Worm (Caenorhabditis elegans) whole organism, L3 larva: ENCODE measurements around the gene R10E4.1.

Experiments
- ZK546.5 ChIP-seq: sonication (generic microtip); optimal IDR thresholded peaks from 2 replicates; lab custom pipeline; 2017; ENCODE audit warnings: missing biosample characterization, missing genetic modification characterization
- aly-2 ChIP-seq: fragments of 150-350 bp; optimal IDR thresholded peaks from 2 replicates; lab custom pipeline; 2014; ENCODE audit warnings: missing biosample characterization, missing genetic modification characterization
- ceh-16 ChIP-seq: sonication (generic microtip); optimal IDR thresholded peaks from 2 replicates; lab custom pipeline; 2017; ENCODE audit warnings: missing biosample characterization, missing genetic modification characterization
- ceh-28 ChIP-seq: fragments of 150-350 bp; optimal IDR thresholded peaks from 2 replicates; lab custom pipeline; 2014; ENCODE audit warnings: missing biosample characterization, missing genetic modification reagents, missing genetic modification characterization
- ceh-82 ChIP-seq: fragments of 150-350 bp; optimal IDR thresholded peaks from 2 replicates; lab custom pipeline; 2014; ENCODE audit warnings: missing biosample characterization, missing genetic modification characterization
- ceh-9 ChIP-seq: sonication (generic microtip); optimal IDR thresholded peaks from 2 replicates; lab custom pipeline; 2018; ENCODE audit warnings: missing biosample characterization, missing genetic modification characterization
- egl-27 ChIP-seq: sonication (generic microtip); optimal IDR thresholded peaks from 4 replicates; lab custom pipeline; 2017; ENCODE audit warnings: missing biosample characterization, missing genetic modification reagents, missing genetic modification characterization
- egl-5 ChIP-seq: fragments of 150-350 bp; optimal IDR thresholded peaks from 2 replicates; lab custom pipeline; 2017; ENCODE audit warnings: missing biosample characterization, missing genetic modification reagents, missing genetic modification characterization, inconsistent platforms
- elt-1 ChIP-seq: fragments of 150-350 bp; optimal IDR thresholded peaks from 2 replicates; lab custom pipeline; 2014; ENCODE audit warnings: missing biosample characterization, missing genetic modification characterization
- elt-2 ChIP-seq: sonication (generic microtip); optimal IDR thresholded peaks from 2 replicates; lab custom pipeline; 2016; ENCODE audit warnings: missing genetic modification reagents, mild to moderate bottlenecking, missing genetic modification characterization, missing compliant biosample characterization
- elt-3 ChIP-seq, 3 experiments: fragments of 150-350 bp in 1 of 3; sonication (generic microtip) in 2 of 3; optimal IDR thresholded peaks; 2 replicates in 2 of 3; 4 replicates in 1 of 3; lab custom pipeline; 2014 to 2017; ENCODE audit warnings: missing biosample characterization in 3 of 3, missing genetic modification characterization in 3 of 3
- fkh-10 ChIP-seq: sonication (generic microtip); optimal IDR thresholded peaks from 2 replicates; lab custom pipeline; 2017; ENCODE audit warnings: missing biosample characterization, missing genetic modification reagents, missing genetic modification characterization
- fkh-2 ChIP-seq: fragments of 150-350 bp; optimal IDR thresholded peaks from 2 replicates; lab custom pipeline; 2014; ENCODE audit warnings: missing biosample characterization, missing genetic modification reagents, missing genetic modification characterization
- hmg-11 ChIP-seq: sonication (generic microtip); optimal IDR thresholded peaks from 2 replicates; lab custom pipeline; 2016; ENCODE audit warnings: missing genetic modification characterization, missing compliant biosample characterization
- lin-15B ChIP-seq: fragments of 150-350 bp; optimal IDR thresholded peaks from 2 replicates; lab custom pipeline; 2014; ENCODE audit warnings: missing biosample characterization, missing genetic modification characterization
- lin-39 ChIP-seq: fragments of 150-350 bp; optimal IDR thresholded peaks from 2 replicates; lab custom pipeline; 2018; ENCODE audit warnings: missing biosample characterization, missing genetic modification reagents, missing genetic modification characterization
- mdl-1 ChIP-seq: fragments of 150-350 bp; optimal IDR thresholded peaks from 2 replicates; lab custom pipeline; 2014; ENCODE audit warnings: missing biosample characterization, missing genetic modification characterization
- mml-1 ChIP-seq: fragments of 150-350 bp; sonication (generic microtip); optimal IDR thresholded peaks from 3 replicates; lab custom pipeline; 2014; ENCODE audit warnings: missing biosample characterization, missing genetic modification characterization
- nfya-1 ChIP-seq: sonication (generic microtip); optimal IDR thresholded peaks from 2 replicates; lab custom pipeline; 2017; ENCODE audit warnings: missing genetic modification characterization, mild to moderate bottlenecking, missing compliant biosample characterization, antibody characterized with exemption, moderate library complexity; ENCODE audit not compliant: insufficient read depth
- nhr-12 ChIP-seq: fragments of 150-350 bp; optimal IDR thresholded peaks from 2 replicates; lab custom pipeline; 2014; ENCODE audit warnings: missing biosample characterization, missing genetic modification characterization
- nhr-23 ChIP-seq: fragments of 150-350 bp; optimal IDR thresholded peaks from 2 replicates; lab custom pipeline; 2014; ENCODE audit warnings: missing biosample characterization, missing genetic modification reagents, missing genetic modification characterization
- nhr-25 ChIP-seq: sonication (generic microtip); optimal IDR thresholded peaks from 2 replicates; lab custom pipeline; 2017; ENCODE audit warnings: missing biosample characterization, missing genetic modification characterization
- nhr-28 ChIP-seq: fragments of 150-350 bp; optimal IDR thresholded peaks from 2 replicates; lab custom pipeline; 2014; ENCODE audit warnings: missing biosample characterization, missing genetic modification characterization
- nhr-43 ChIP-seq: sonication (generic microtip); optimal IDR thresholded peaks from 2 replicates; lab custom pipeline; 2016; ENCODE audit warnings: mild to moderate bottlenecking, missing genetic modification characterization, missing compliant biosample characterization; ENCODE audit not compliant: poor library complexity, severe bottlenecking
- nhr-67 ChIP-seq: fragments of 150-350 bp; optimal IDR thresholded peaks from 2 replicates; lab custom pipeline; 2014; ENCODE audit warnings: missing biosample characterization, missing genetic modification characterization
- nhr-76 ChIP-seq: fragments of 150-350 bp; sonication (generic microtip); optimal IDR thresholded peaks from 5 replicates; lab custom pipeline; 2014; ENCODE audit warnings: missing biosample characterization, missing genetic modification characterization
- nhr-77 ChIP-seq: fragments of 150-350 bp; optimal IDR thresholded peaks from 2 replicates; lab custom pipeline; 2014; ENCODE audit warnings: missing biosample characterization, missing genetic modification characterization
- pha-4 ChIP-seq: fragments of 150-350 bp; optimal IDR thresholded peaks from 2 replicates; lab custom pipeline; 2014; ENCODE audit warnings: missing biosample characterization, missing genetic modification reagents, missing genetic modification characterization
- pqm-1 ChIP-seq: fragments of 150-350 bp; optimal IDR thresholded peaks from 2 replicates; lab custom pipeline; 2017; ENCODE audit warnings: missing biosample characterization, missing genetic modification characterization, inconsistent platforms
- sea-2 ChIP-seq: fragments of 150-350 bp; sonication (generic microtip); optimal IDR thresholded peaks from 4 replicates; lab custom pipeline; 2014; ENCODE audit warnings: missing biosample characterization, missing genetic modification reagents, missing genetic modification characterization
- snpc-4 ChIP-seq: fragments of 150-350 bp; optimal IDR thresholded peaks from 2 replicates; lab custom pipeline; 2014; ENCODE audit warnings: missing biosample characterization, missing genetic modification characterization
- tbx-2 ChIP-seq: sonication (generic microtip); optimal IDR thresholded peaks from 2 replicates; lab custom pipeline; 2016; ENCODE audit warnings: mild to moderate bottlenecking, missing genetic modification characterization, missing compliant biosample characterization
- unc-62 ChIP-seq: fragments of 150-350 bp; sonication (generic microtip); optimal IDR thresholded peaks from 4 replicates; lab custom pipeline; 2014; ENCODE audit warnings: missing biosample characterization, missing genetic modification reagents, missing genetic modification characterization
- zag-1 ChIP-seq: fragments of 150-350 bp; optimal IDR thresholded peaks from 2 replicates; lab custom pipeline; 2014; ENCODE audit warnings: missing biosample characterization, missing genetic modification characterization
- ztf-11 ChIP-seq: fragments of 150-350 bp; optimal IDR thresholded peaks from 2 replicates; lab custom pipeline; 2014; ENCODE audit warnings: missing biosample characterization, missing genetic modification characterization

The R10E4.1 gene

ce11 chrIII:4287379-4287778 lies 17.8 kb downstream of the R10E4.1 start, which contains the start of gene R10E4.3:
Gene R10E4.3, minus strand, starts transcription at chrIII:4287479.
- TF ChIP-seq snpc-4: no peak
- TF ChIP-seq elt-1 (tag; lab: Kevin White, UChicago): no peak

- TF ChIP-seq nhr-76 (tag; lab: Kevin White, UChicago) (no peak), ZK546.5 (tag; lab: Kevin White, UChicago) (no peak), mml-1 (tag; lab: Kevin White, UChicago) (no peak), ceh-9 (tag; lab: Kevin White, UChicago) (no peak)
Measured at ce11 chrIII:4289952-4290351, 20.4 kb downstream of the R10E4.1 start.

- TF ChIP-seq lin-15B (tag; lab: Kevin White, UChicago) (peak; percentile 50), pha-4 (peak; percentile 69), elt-2 (no peak), snpc-4 (no peak), egl-5 (no peak), nhr-77 (tag; lab: Kevin White, UChicago) (no peak), pqm-1 (tag; lab: Kevin White, UChicago) (no peak), nfya-1 (peak; percentile 56), lin-39 (peak; percentile 37), ceh-82 (tag; lab: Kevin White, UChicago) (no peak), nhr-28 (tag; lab: Kevin White, UChicago) (no peak), fkh-2 (tag; lab: Kevin White, UChicago) (no peak), aly-2 (no peak), ceh-16 (tag; lab: Kevin White, UChicago) (no peak), nhr-43 (tag; lab: Kevin White, UChicago) (no peak), unc-62 (no peak), zag-1 (tag; lab: Kevin White, UChicago) (no peak), fkh-10 (no peak), ceh-9 (tag; lab: Kevin White, UChicago) (no peak), ceh-28 (tag; lab: Kevin White, UChicago) (peak; percentile 26), sea-2 (GFP tag; lab: Kevin White, UChicago) (no peak), nhr-12 (tag; lab: Kevin White, UChicago) (no peak), nhr-76 (tag; lab: Kevin White, UChicago) (no peak), egl-27 (tag; lab: Kevin White, UChicago) (no peak), hmg-11 (tag; lab: Kevin White, UChicago) (peak; percentile 50), ztf-11 (tag; lab: Kevin White, UChicago) (no peak), nhr-23 (tag; lab: Kevin White, UChicago) (peak; percentile 31), ZK546.5 (tag; lab: Kevin White, UChicago) (no peak), nhr-25 (peak; percentile 36), mml-1 (tag; lab: Kevin White, UChicago) (no peak)
- TF ChIP-seq, all 47 proteins: peak for 8
Measured at ce11 chrIII:4291216-4291691, 21.7 kb downstream of the R10E4.1 start, which contains the start of gene mcm-5. Gene mcm-5, minus strand, starts transcription at chrIII:4291266.

DNA sequence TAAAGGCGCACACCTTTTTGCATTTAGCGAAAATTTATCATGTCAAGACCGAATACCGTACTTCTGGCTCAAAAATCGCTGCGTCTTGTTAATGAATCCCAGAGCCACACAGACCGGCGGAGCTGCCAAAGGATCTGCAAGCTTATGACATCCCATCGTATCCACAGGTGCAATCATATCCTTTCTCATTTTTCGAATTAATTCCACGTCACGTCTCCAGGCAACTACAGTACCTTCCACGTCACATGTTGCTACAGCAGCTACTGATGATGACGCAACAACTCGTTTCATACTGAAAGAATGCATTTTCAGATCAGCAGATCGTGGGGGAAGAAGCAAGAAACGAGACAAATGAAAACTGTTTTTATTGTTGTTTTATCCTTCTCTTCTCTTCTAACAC lies 23.6 kb downstream of the R10E4.1 start, which contains the start of gene R10E4.6:
Gene R10E4.6 (plus strand): TSS at position 301 of the 400 bp plus-strand sequence.
- TF ChIP-seq nhr-67 (no peak), unc-62 (no peak), lin-39 (no peak), egl-27 (tag; lab: Kevin White, UChicago) (no peak), pqm-1 (tag; lab: Kevin White, UChicago) (no peak), nfya-1 (no peak), nhr-43 (tag; lab: Kevin White, UChicago) (no peak), snpc-4 (no peak)
- TF ChIP-seq, all 47 proteins: peak for 0

DNA sequence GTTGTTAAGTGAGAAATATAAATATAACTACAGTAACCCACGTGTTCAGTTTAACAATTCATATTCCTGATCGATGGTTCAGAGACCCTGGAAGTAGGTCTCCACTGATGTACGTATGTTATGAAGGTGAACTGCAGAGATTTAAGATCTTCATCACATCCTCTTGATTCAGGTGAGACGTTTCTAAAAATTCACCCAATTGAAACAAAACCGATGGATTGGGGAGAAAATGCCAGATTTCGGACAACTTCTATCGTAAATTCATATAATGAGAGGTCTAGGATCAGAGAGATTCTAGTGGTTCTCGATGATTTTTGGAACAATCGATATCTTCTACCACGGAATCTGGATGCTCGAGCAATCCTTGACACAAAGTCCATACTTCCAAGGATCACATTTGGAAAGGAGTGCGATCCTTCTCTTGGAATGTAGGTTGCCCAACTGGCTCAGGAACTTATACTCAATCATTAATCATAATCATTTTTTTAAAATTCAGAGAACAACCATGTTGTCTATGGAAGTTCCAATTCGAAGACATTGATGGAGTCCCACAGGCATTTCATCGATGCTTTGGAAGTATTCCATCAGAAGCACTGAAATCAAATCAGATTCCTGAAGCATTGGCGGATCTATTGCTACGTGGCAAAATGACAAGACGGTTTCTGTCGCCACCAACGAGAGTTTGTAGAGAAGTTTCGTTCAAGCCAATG lies 24.8 kb downstream of the R10E4.1 start, which contains the start of the genes nth-1 and R10E4.7:
Gene nth-1 (minus strand): TSS at position 101 of the 710 bp plus-strand sequence.
Gene R10E4.7 (plus strand): TSS at position 660 of the 710 bp plus-strand sequence.
- TF ChIP-seq tbx-2 (tag; lab: Kevin White, UChicago) (no peak), nfya-1 (no peak), mdl-1 (tag; lab: Kevin White, UChicago) (no peak), nhr-43 (tag; lab: Kevin White, UChicago) (no peak), elt-3 (tag; optimal IDR thresholded peaks at IDR 0.05; lab: Kevin White, UChicago) (no peak), mml-1 (tag; lab: Kevin White, UChicago) (no peak), lin-15B (tag; lab: Kevin White, UChicago) (no peak), egl-5 (no peak)
